Fruit fly (Drosophila melanogaster) whole organism, embryonic: ENCODE measurements around the gene CG16779.

ENCODE experiments used
- Awh ChIP-seq: fragments of 200-800 bp; sonication (Bioruptor generic); IDR thresholded peaks from 2 replicates; pipeline ENCODE4, ENCODE4 v1.3.6; 2022; ENCODE audit warnings: missing biosample characterization, missing genetic modification characterization
- CG1024 ChIP-seq: fragments of 200-800 bp; sonication (Bioruptor generic); IDR thresholded peaks from 2 replicates; pipeline ENCODE4 v1.3.6; 2022; ENCODE audit warnings: missing biosample characterization, missing genetic modification characterization
- CG10267 ChIP-seq: fragments of 200-800 bp; sonication (Bioruptor generic); optimal IDR thresholded peaks from 2 replicates; lab custom pipeline; 2018; ENCODE audit warnings: missing biosample characterization, mild to moderate bottlenecking, missing genetic modification characterization, moderate library complexity
- CG10321 ChIP-seq: fragments of 200-800 bp; sonication (Bioruptor generic); IDR thresholded peaks from 2 replicates; pipeline ENCODE4 v1.3.6; 2022; ENCODE audit warnings: missing biosample characterization, missing genetic modification characterization
- CG11247 ChIP-seq: fragments of 200-800 bp; sonication (Bioruptor generic); IDR thresholded peaks from 2 replicates; pipeline ENCODE4 v1.3.6; 2022; ENCODE audit warnings: missing biosample characterization, missing genetic modification characterization
- CG11723 ChIP-seq: fragments of 200-800 bp; sonication (Bioruptor generic); optimal IDR thresholded peaks from 2 replicates; lab custom pipeline; 2017; ENCODE audit warnings: missing biosample characterization, mild to moderate bottlenecking, missing genetic modification characterization
- CG12155 ChIP-seq: fragments of 200-800 bp; sonication (Bioruptor generic); optimal IDR thresholded peaks from 3 replicates; lab custom pipeline; 2016; ENCODE audit warnings: missing biosample characterization, missing genetic modification characterization
- CG12391 ChIP-seq: fragments of 200-800 bp; sonication (Bioruptor generic); optimal IDR thresholded peaks from 3 replicates; lab custom pipeline; 2018; ENCODE audit warnings: missing biosample characterization, mild to moderate bottlenecking, missing genetic modification characterization, moderate library complexity
- CG13296 ChIP-seq: fragments of 200-800 bp; sonication (Bioruptor generic); optimal IDR thresholded peaks from 3 replicates; lab custom pipeline; 2018; ENCODE audit warnings: missing biosample characterization, mild to moderate bottlenecking, missing genetic modification characterization
- CG17186 ChIP-seq: fragments of 200-800 bp; sonication (Bioruptor generic); optimal IDR thresholded peaks from 3 replicates; lab custom pipeline; 2017; ENCODE audit warnings: missing biosample characterization, missing genetic modification reagents, missing genetic modification characterization
- CG17912 ChIP-seq: fragments of 200-800 bp; sonication (Bioruptor generic); optimal IDR thresholded peaks from 2 replicates; lab custom pipeline; 2018; ENCODE audit warnings: missing biosample characterization, mild to moderate bottlenecking, missing genetic modification characterization
- CG18262 ChIP-seq: fragments of 200-800 bp; optimal IDR thresholded peaks from 3 replicates; lab custom pipeline; 2019; ENCODE audit warnings: missing biosample characterization, mild to moderate bottlenecking, missing genetic modification characterization, moderate library complexity
- CG2712 ChIP-seq: fragments of 200-800 bp; optimal IDR thresholded peaks from 3 replicates; lab custom pipeline; 2019; ENCODE audit warnings: missing biosample characterization, mild to moderate bottlenecking, missing genetic modification characterization, moderate library complexity
- CG31388 ChIP-seq: fragments of 200-800 bp; sonication (Bioruptor generic); optimal IDR thresholded peaks from 2 replicates; lab custom pipeline; 2016; ENCODE audit warnings: missing biosample characterization, missing genetic modification characterization
- CG34422 ChIP-seq: fragments of 200-800 bp; sonication (Bioruptor generic); IDR thresholded peaks from 3 replicates; pipeline ENCODE4 v1.3.6; 2022; ENCODE audit warnings: missing biosample characterization, missing genetic modification characterization
- CG3847 ChIP-seq: fragments of 200-800 bp; sonication (Bioruptor generic); IDR thresholded peaks from 2 replicates; pipeline ENCODE4 v1.3.6; 2022; ENCODE audit warnings: missing biosample characterization, missing genetic modification characterization
- CG3995 ChIP-seq: fragments of 200-800 bp; sonication (Bioruptor generic); optimal IDR thresholded peaks from 3 replicates; lab custom pipeline; 2016; ENCODE audit warnings: missing biosample characterization, missing genetic modification characterization
- CG4328 ChIP-seq: fragments of 200-800 bp; sonication (Bioruptor generic); optimal IDR thresholded peaks from 3 replicates; lab custom pipeline; 2017; ENCODE audit warnings: missing biosample characterization, missing genetic modification reagents, missing genetic modification characterization
- CG4424 ChIP-seq: fragments of 200-800 bp; sonication (Bioruptor generic); optimal IDR thresholded peaks from 3 replicates; lab custom pipeline; 2016; ENCODE audit warnings: missing biosample characterization, missing genetic modification characterization
- CG6654 ChIP-seq: fragments of 200-800 bp; sonication (Bioruptor generic); optimal IDR thresholded peaks from 2 replicates; lab custom pipeline; 2017; ENCODE audit warnings: missing biosample characterization, mild to moderate bottlenecking, missing genetic modification characterization
- CG7372 ChIP-seq: fragments of 200-800 bp; sonication (Bioruptor generic); IDR thresholded peaks from 2 replicates; pipeline ENCODE4 v1.3.6; 2022; ENCODE audit warnings: missing biosample characterization, missing genetic modification characterization
- CG8290 ChIP-seq, 3 experiments: fragments of 200-800 bp; sonication (Bioruptor generic); optimal IDR thresholded peaks; 2 replicates each; lab custom pipeline; 2016 to 2019; ENCODE audit warnings: missing biosample characterization in 3 of 3, missing genetic modification characterization in 3 of 3, mild to moderate bottlenecking in 2 of 3, moderate library complexity in 1 of 3
- CG9437 ChIP-seq: fragments of 200-800 bp; sonication (Bioruptor generic); optimal IDR thresholded peaks from 2 replicates; lab custom pipeline; 2018; ENCODE audit warnings: missing biosample characterization, mild to moderate bottlenecking, missing genetic modification characterization
- CG9609 ChIP-seq: fragments of 200-800 bp; sonication (Bioruptor generic); optimal IDR thresholded peaks from 3 replicates; lab custom pipeline; 2016; ENCODE audit warnings: missing biosample characterization, missing genetic modification characterization
- Chrac-16 ChIP-seq: fragments of 200-800 bp; sonication (Bioruptor generic); optimal IDR thresholded peaks from 3 replicates; lab custom pipeline; 2016; ENCODE audit warnings: missing biosample characterization, missing genetic modification characterization
- Dip3 ChIP-seq: fragments of 200-800 bp; sonication (Bioruptor generic); optimal IDR thresholded peaks from 3 replicates; lab custom pipeline; 2016; ENCODE audit warnings: missing biosample characterization, missing genetic modification characterization
- Elba2 ChIP-seq: fragments of 200-800 bp; sonication (Bioruptor generic); optimal IDR thresholded peaks from 3 replicates; lab custom pipeline; 2016; ENCODE audit warnings: missing biosample characterization, missing genetic modification characterization
- Hsf ChIP-seq: fragments of 200-800 bp; sonication (Bioruptor generic); optimal IDR thresholded peaks from 3 replicates; lab custom pipeline; 2016; ENCODE audit warnings: missing biosample characterization, missing genetic modification characterization
- Max ChIP-seq: fragments of 200-800 bp; sonication (Bioruptor generic); optimal IDR thresholded peaks from 2 replicates; lab custom pipeline; 2016; ENCODE audit warnings: missing biosample characterization, mild to moderate bottlenecking, missing genetic modification characterization
- NK7.1 ChIP-seq: fragments of 200-800 bp; sonication (Bioruptor generic); optimal IDR thresholded peaks from 3 replicates; lab custom pipeline; 2016; ENCODE audit warnings: missing biosample characterization, missing genetic modification characterization
- Scr ChIP-seq: fragments of 200-800 bp; sonication (Bioruptor generic); IDR thresholded peaks from 2 replicates; pipeline ENCODE4 v1.3.6; 2022; ENCODE audit warnings: missing biosample characterization, missing genetic modification characterization; ENCODE audit not compliant: partially characterized antibody
- ase ChIP-seq: fragments of 200-800 bp; sonication (Bioruptor generic); IDR thresholded peaks from 3 replicates; pipeline ENCODE4 v1.3.6; 2022; ENCODE audit warnings: missing biosample characterization, missing genetic modification characterization
- btn ChIP-seq: fragments of 200-800 bp; sonication (Bioruptor generic); optimal IDR thresholded peaks from 2 replicates; lab custom pipeline; 2016; ENCODE audit warnings: missing biosample characterization, missing genetic modification characterization
- cato ChIP-seq: fragments of 200-800 bp; sonication (Bioruptor generic); optimal IDR thresholded peaks from 2 replicates; lab custom pipeline; 2016; ENCODE audit warnings: missing biosample characterization, missing genetic modification characterization, borderline replicate concordance
- danr ChIP-seq: fragments of 200-800 bp; sonication (Bioruptor generic); IDR thresholded peaks from 2 replicates; pipeline ENCODE4 v1.3.6; 2022; ENCODE audit warnings: missing biosample characterization, missing genetic modification characterization
- disco-r ChIP-seq: fragments of 200-800 bp; sonication (Bioruptor generic); optimal IDR thresholded peaks from 2 replicates; lab custom pipeline; 2016; ENCODE audit warnings: missing biosample characterization, missing genetic modification characterization
- ewg ChIP-seq: fragments of 200-800 bp; sonication (Bioruptor generic); optimal IDR thresholded peaks from 3 replicates; lab custom pipeline; 2017; ENCODE audit warnings: mild to moderate bottlenecking, missing biosample characterization, missing genetic modification reagents, missing genetic modification characterization
- gcm2 ChIP-seq: fragments of 200-800 bp; sonication (Bioruptor generic); optimal IDR thresholded peaks from 2 replicates; lab custom pipeline; 2016; ENCODE audit warnings: missing biosample characterization, missing genetic modification characterization
- grn ChIP-seq: fragments of 200-800 bp; sonication (Bioruptor generic); optimal IDR thresholded peaks from 3 replicates; lab custom pipeline; 2017; ENCODE audit warnings: missing biosample characterization, missing genetic modification characterization
- gsb-n ChIP-seq: fragments of 200-800 bp; sonication (Bioruptor generic); optimal IDR thresholded peaks from 3 replicates; lab custom pipeline; 2018; ENCODE audit warnings: missing biosample characterization, mild to moderate bottlenecking, missing genetic modification characterization
- hkb ChIP-seq, 2 experiments: fragments of 200-800 bp in 1 of 2; fragments of >200 bp in 1 of 2; sonication (Bioruptor generic) in 1 of 2; IDR thresholded peaks in 1 of 2; optimal IDR thresholded peaks in 1 of 2; 2 replicates each; pipeline versions ENCODE4 v1.3.6 to Lab custom; 2017 to 2022; ENCODE audit warnings: missing biosample characterization in 1 of 2, missing genetic modification characterization in 1 of 2
- hth ChIP-seq: fragments of >200 bp; optimal IDR thresholded peaks from 2 replicates; lab custom pipeline; 2017; ENCODE audit warnings: inconsistent platforms
- klu ChIP-seq: fragments of 200-800 bp; sonication (Bioruptor generic); IDR thresholded peaks from 2 replicates; pipeline ENCODE4 v1.3.6; 2022; ENCODE audit warnings: missing biosample characterization, missing genetic modification characterization
- lbe ChIP-seq: fragments of 200-800 bp; sonication (Bioruptor generic); optimal IDR thresholded peaks from 2 replicates; lab custom pipeline; 2016; ENCODE audit warnings: missing biosample characterization, mild to moderate bottlenecking, missing genetic modification characterization
- lmd ChIP-seq: fragments of 200-800 bp; sonication (Bioruptor generic); IDR thresholded peaks from 2 replicates; pipeline ENCODE4 v1.3.6; 2022; ENCODE audit warnings: missing biosample characterization, missing genetic modification characterization
- mirr ChIP-seq: fragments of 200-800 bp; sonication (Bioruptor generic); optimal IDR thresholded peaks from 3 replicates; lab custom pipeline; 2018; ENCODE audit warnings: missing biosample characterization, mild to moderate bottlenecking, missing genetic modification characterization
- otp ChIP-seq: fragments of 200-800 bp; sonication (Bioruptor generic); IDR thresholded peaks from 3 replicates; pipeline ENCODE4, ENCODE4 v1.3.6; 2022; ENCODE audit warnings: missing biosample characterization, missing genetic modification characterization
- pum ChIP-seq: fragments of 200-800 bp; sonication (Bioruptor generic); optimal IDR thresholded peaks from 2 replicates; lab custom pipeline; 2016; ENCODE audit warnings: missing biosample characterization, missing genetic modification characterization
- ranshi ChIP-seq: fragments of 200-800 bp; sonication (Bioruptor generic); IDR thresholded peaks from 2 replicates; pipeline ENCODE4 v1.3.6; 2022; ENCODE audit warnings: missing biosample characterization, missing genetic modification characterization
- tll ChIP-seq, 2 experiments: fragments of 200-800 bp in 1 of 2; fragments of >200 bp in 1 of 2; sonication (Bioruptor generic) in 1 of 2; optimal IDR thresholded peaks; 2 replicates each; lab custom pipeline; 2017 to 2019; ENCODE audit warnings: missing biosample characterization in 2 of 2, missing genetic modification characterization in 2 of 2, mild to moderate bottlenecking in 1 of 2, moderate library complexity in 1 of 2
- zfh2 ChIP-seq: fragments of 200-800 bp; sonication (Bioruptor generic); optimal IDR thresholded peaks from 2 replicates; lab custom pipeline; 2016; ENCODE audit warnings: missing biosample characterization, missing genetic modification characterization

CG16779 gene

dm6 chr3R:9513052-9513420, 19.6 kb upstream of the CG16779 start, which contains the start of the genes Ras85D and Rlb1 (continued):
- peak; percentile 78 for TF ChIP-seq Chrac-16
- TF ChIP-seq CG9437, result peak; percentile 44
- no peak for TF ChIP-seq CG6654
- TF ChIP-seq CG12155 (GFP tag; lab: Kevin White, UChicago), result peak; percentile 75
- no peak for TF ChIP-seq Scr (GFP tag; lab: Robert Waterston, UW)
- no peak for TF ChIP-seq CG11723
- TF ChIP-seq CG12391 (tag; lab: Kevin White, UChicago), result peak; percentile 80
- peak; percentile 69 for TF ChIP-seq mirr (GFP tag; lab: Kevin White, UChicago)
- peak; percentile 1 for TF ChIP-seq CG3995 (GFP tag; lab: Kevin White, UChicago)
- TF ChIP-seq CG17186 (GFP tag; lab: Kevin White, UChicago), result peak; percentile 85
- no peak for TF ChIP-seq hth (lab: Kevin White, UChicago)
- peak; percentile 56 for TF ChIP-seq CG4328 (GFP tag; lab: Kevin White, UChicago)
- TF ChIP-seq gcm2, result peak; percentile 19
- TF ChIP-seq CG9609 (GFP tag; lab: Kevin White, UChicago), result peak; percentile 83
- no peak for TF ChIP-seq CG7372 (GFP tag; lab: Robert Waterston, UW)
- TF ChIP-seq lmd (GFP tag; lab: Robert Waterston, UW), result no peak
- no peak for TF ChIP-seq CG10321 (GFP tag; lab: Robert Waterston, UW)
- peak; percentile 51 for TF ChIP-seq btn
- peak; percentile 55 for TF ChIP-seq CG18262 (tag; lab: Kevin White, UChicago)
- peak; percentile 70 for TF ChIP-seq CG8290 (GFP tag; optimal IDR thresholded peaks at IDR 0.05; lab: Kevin White, UChicago)
- TF ChIP-seq CG8290 (tag; optimal IDR thresholded peaks at IDR 0.05; lab: Kevin White, UChicago), result peak in 1 of 2 experiments; percentile 62
- TF ChIP-seq Elba2 (GFP tag; lab: Kevin White, UChicago), result peak; percentile 17
- no peak for TF ChIP-seq tll (GFP tag; optimal IDR thresholded peaks at IDR 0.05; lab: Kevin White, UChicago)
- TF ChIP-seq CG13296, result peak; percentile 52
- peak; percentile 63 for TF ChIP-seq grn
- TF ChIP-seq NK7.1, result peak; percentile 71
- no peak for TF ChIP-seq CG11247
- TF ChIP-seq pum (GFP tag; lab: Kevin White, UChicago), result peak; percentile 77
- TF ChIP-seq zfh2 (GFP tag; lab: Kevin White, UChicago), result peak; percentile 91
- TF ChIP-seq otp, result no peak
- TF ChIP-seq CG34422 (GFP tag; lab: Robert Waterston, UW), result no peak
- TF ChIP-seq disco-r (GFP tag; lab: Kevin White, UChicago), result no peak
- no peak for TF ChIP-seq ranshi (GFP tag; lab: Robert Waterston, UW)
- TF ChIP-seq Hsf (GFP tag; lab: Kevin White, UChicago), result peak; percentile 75
- peak; percentile 60 for TF ChIP-seq CG17912 (GFP tag; lab: Kevin White, UChicago)
- no peak for TF ChIP-seq CG1024 (GFP tag; lab: Robert Waterston, UW)
- no peak for TF ChIP-seq Awh
- TF ChIP-seq CG31388 (GFP tag; lab: Kevin White, UChicago), result no peak
- peak; percentile 89 for TF ChIP-seq Max
- TF ChIP-seq CG3847, result no peak
- peak; percentile 53 for TF ChIP-seq ewg (GFP tag; lab: Kevin White, UChicago)
- TF ChIP-seq CG4424, result peak; percentile 60
- no peak for TF ChIP-seq ase (GFP tag; lab: Robert Waterston, UW)
- no peak for TF ChIP-seq danr (GFP tag; lab: Robert Waterston, UW)
- peak; percentile 50 for TF ChIP-seq hkb (optimal IDR thresholded peaks at IDR 0.05; lab: Kevin White, UChicago)
- TF ChIP-seq hkb (GFP tag; IDR thresholded peaks at IDR 0.05; lab: Robert Waterston, UW), result no peak
- TF ChIP-seq klu (GFP tag; lab: Robert Waterston, UW), result no peak
- no peak for TF ChIP-seq gsb-n
- peak; percentile 67 for TF ChIP-seq CG10267 (tag; lab: Kevin White, UChicago)
- TF ChIP-seq cato (GFP tag; lab: Kevin White, UChicago), result peak; percentile 25
- TF ChIP-seq CG2712, result peak; percentile 71
- TF ChIP-seq Dip3 (GFP tag; lab: Kevin White, UChicago), result peak; percentile 73
- TF ChIP-seq lbe, result peak; percentile 35
